Fruit fly (Drosophila melanogaster) whole organism, larva: ENCODE measurements around the gene dysf.

Source experiments
- noc ChIP-seq: fragments of 200-800 bp; sonication (Bioruptor generic); optimal IDR thresholded peaks from 3 replicates; lab custom pipeline; 2019; ENCODE audit warnings: missing biosample characterization, mild to moderate bottlenecking, missing genetic modification characterization, moderate library complexity

dysf gene

dm6 chr3R:26105924-26106494, 7.5 kb upstream of the dysf start:
- TF ChIP-seq noc (tag; lab: Kevin White, UChicago): no peak

dm6 chr3R:26105407-26105806, 6.9 kb upstream of the dysf start:
- no peak for TF ChIP-seq noc (tag; lab: Kevin White, UChicago)

dm6 chr3R:26105141-26105403, 6.6 kb upstream of the dysf start:
- TF ChIP-seq noc (tag; lab: Kevin White, UChicago): peak; percentile 75

- TF ChIP-seq noc (tag; lab: Kevin White, UChicago): peak; percentile 80
These were observed 6.0 kb upstream of the dysf start for dm6 chr3R:26104302-26105140.

dm6 chr3R:26103440-26103839, 4.9 kb upstream of the dysf start:
- TF ChIP-seq noc (tag; lab: Kevin White, UChicago): no peak

- peak; percentile 17 for TF ChIP-seq noc (tag; lab: Kevin White, UChicago)
These were observed 727 bp upstream of the dysf start for dm6 chr3R:26099238-26099637.

- no peak for TF ChIP-seq noc (tag; lab: Kevin White, UChicago)
These were observed 2.3 kb downstream of the dysf start for dm6 chr3R:26096192-26096591.

- no peak for TF ChIP-seq noc (tag; lab: Kevin White, UChicago)
These were observed 3.0 kb downstream of the dysf start for dm6 chr3R:26095551-26095950.

- no peak for TF ChIP-seq noc (tag; lab: Kevin White, UChicago)
These were observed 17.0 kb downstream of the dysf start for dm6 chr3R:26081380-26081991.

- no peak for TF ChIP-seq noc (tag; lab: Kevin White, UChicago)
These were observed 23.3 kb downstream of the dysf start for dm6 chr3R:26075252-26075651.

- TF ChIP-seq noc (tag; lab: Kevin White, UChicago): no peak
These were observed 26.0 kb downstream of the dysf start for dm6 chr3R:26072477-26072876.

dm6 chr3R:26068135-26068534, 30.4 kb downstream of the dysf start:
- TF ChIP-seq noc (tag; lab: Kevin White, UChicago): no peak

- TF ChIP-seq noc (tag; lab: Kevin White, UChicago): no peak
These were observed 33.8 kb downstream of the dysf start for dm6 chr3R:26064708-26065107.

- TF ChIP-seq noc (tag; lab: Kevin White, UChicago): no peak
These were observed 35.6 kb downstream of the dysf start, which contains the start of gene CG14551 for dm6 chr3R:26062911-26063310. Gene CG14551, minus strand, starts transcription at chr3R:26063011.

- peak; percentile 76 for TF ChIP-seq noc (tag; lab: Kevin White, UChicago)
These were observed 39.3 kb downstream of the dysf start, which contains the start of the genes RpL34a and Trmt61 for dm6 chr3R:26059195-26059594. Gene RpL34a, minus strand, starts transcription at chr3R:26059267. Gene Trmt61, plus strand, starts transcription at chr3R:26059496.

- TF ChIP-seq noc (tag; lab: Kevin White, UChicago): no peak
These were observed 40.4 kb downstream of the dysf start, which contains the start of the genes PIG-P and Tcs6 for dm6 chr3R:26058066-26058465. Gene PIG-P, minus strand, starts transcription at chr3R:26058223. Gene Tcs6, minus strand, starts transcription at chr3R:26058223.
